Fruit fly (Drosophila melanogaster) S2 (cell line): ENCODE data around the gene Drak.

Experiments
- CG8478 ChIP-seq: fragments of >200 bp; optimal IDR thresholded peaks from 2 replicates; lab custom pipeline; 2018
- CTCF ChIP-seq, 2 experiments: fragments of >200 bp; optimal IDR thresholded peaks; 2 replicates each; lab custom pipeline; 2018

Drak gene

DNA sequence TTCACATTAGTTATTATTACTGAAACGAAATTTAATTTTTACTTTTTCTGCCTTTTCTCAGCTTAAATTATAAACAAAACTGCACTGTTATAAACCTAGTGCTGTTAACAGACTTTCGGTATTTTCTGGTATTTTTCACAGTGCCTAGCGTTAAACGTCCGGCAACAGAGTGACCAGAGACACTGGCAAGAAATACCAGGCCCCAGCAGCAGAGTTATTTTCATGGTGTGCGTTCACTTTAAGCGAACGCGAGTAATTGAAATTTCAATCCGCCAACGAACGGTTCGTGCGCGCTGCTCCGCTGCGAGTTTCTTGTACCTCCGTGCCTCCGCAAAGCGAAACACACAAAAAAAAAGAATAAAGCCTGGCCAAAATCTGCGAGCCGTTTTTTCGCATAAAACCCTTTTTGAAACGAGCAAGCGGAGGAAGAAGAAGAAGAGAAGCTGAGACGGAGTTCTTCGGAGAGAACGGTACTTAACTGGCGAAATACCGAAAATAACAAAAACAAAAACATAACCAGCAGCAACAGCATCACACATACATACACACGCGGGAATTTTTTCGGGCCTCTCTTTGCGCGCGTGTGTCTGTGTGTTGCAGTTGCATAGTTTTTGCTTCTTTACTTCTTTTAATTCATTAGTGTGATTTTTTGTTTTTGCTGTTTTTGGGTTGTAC lies at the start of gene Drak:
Gene Drak (plus strand): TSS at position 220 of the 675 bp plus-strand sequence.
- TF ChIP-seq CTCF (optimal IDR thresholded peaks at IDR 0.05; lab: Kevin White, UChicago) (no peak), CG8478 (no peak)

DNA sequence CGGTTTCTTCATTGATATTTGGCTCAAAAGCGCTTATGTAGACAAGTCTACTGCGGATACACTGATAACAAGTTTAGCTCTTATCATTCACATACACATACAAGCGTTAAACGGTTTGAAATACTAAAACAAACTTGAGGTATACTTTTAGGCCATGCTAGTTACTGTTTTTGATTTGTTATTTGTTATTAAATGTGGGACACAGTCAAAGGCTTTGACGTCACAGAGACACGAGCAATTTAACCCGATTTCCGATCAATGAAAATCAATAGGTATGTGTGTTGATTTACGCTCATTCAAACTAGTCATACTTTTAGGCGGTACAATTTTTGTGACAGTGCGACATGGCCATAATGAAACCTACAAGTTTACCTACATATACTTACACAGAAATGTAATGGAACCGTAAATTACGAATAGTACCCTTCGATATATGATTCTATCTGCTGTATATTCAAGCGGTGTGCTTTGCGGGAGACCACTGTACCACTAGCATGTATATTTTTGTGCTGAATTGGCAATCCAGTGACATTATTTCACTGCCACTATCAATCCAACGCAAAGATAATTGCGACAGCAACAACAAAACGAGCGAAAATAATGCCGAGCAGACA lies 46.0 kb upstream of the Drak start:
- TF ChIP-seq CG8478, result no peak
- TF ChIP-seq CTCF (optimal IDR thresholded peaks at IDR 0.05; lab: Kevin White, UChicago), result no peak

DNA sequence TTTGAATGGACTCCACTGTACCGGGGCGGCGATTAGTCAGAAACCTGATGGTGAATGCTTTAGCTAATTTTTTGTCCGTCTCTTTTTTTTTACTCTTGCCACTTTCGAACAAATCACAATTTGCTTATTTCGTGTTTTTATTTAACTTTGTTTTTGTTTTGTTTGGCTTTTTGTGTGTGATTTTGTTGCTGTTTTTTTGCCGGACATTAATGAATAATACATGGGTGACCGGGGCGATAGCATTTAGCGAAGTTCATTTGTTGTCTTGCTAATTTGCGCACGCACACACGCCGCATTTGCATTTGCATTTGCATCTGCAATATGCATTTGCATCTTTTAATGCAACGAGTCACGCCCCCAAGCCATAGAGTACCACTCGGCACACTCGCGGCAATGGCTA lies 44.3 kb upstream of the Drak start:
- TF ChIP-seq CTCF (optimal IDR thresholded peaks at IDR 0.05; lab: Kevin White, UChicago), result no peak
- no peak for TF ChIP-seq CG8478

DNA sequence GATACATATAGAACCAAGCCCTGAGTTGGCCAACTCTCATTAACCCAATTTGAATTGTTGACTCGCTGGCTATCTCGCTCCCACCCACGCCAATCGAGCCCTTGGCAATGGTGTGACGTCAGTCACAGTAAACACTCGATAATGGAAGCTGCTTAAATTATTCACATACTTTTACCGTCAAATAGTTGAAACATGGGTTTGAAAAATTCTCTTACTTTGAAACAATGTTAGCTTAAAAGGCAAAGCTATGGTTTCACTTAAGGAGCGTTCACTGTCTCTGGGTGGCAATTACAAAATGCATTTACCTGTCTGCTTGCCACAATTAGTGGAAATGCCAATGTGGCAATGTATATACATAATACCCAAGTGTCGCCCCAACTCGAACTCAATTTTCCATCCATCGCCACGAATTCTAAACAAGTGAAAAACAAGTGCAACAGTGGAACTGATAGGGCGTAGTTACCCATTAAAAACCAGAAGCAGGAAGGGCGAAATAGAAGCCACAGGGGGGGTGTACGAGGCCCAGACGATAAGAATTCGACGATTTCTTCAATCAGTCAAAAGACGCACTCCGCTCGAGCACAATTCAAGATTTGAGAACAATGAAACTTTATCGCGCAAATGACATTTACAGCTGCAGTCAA lies 43.3 kb upstream of the Drak start:
- TF ChIP-seq CG8478 (no peak), CTCF (optimal IDR thresholded peaks at IDR 0.05; lab: Kevin White, UChicago) (no peak)

DNA sequence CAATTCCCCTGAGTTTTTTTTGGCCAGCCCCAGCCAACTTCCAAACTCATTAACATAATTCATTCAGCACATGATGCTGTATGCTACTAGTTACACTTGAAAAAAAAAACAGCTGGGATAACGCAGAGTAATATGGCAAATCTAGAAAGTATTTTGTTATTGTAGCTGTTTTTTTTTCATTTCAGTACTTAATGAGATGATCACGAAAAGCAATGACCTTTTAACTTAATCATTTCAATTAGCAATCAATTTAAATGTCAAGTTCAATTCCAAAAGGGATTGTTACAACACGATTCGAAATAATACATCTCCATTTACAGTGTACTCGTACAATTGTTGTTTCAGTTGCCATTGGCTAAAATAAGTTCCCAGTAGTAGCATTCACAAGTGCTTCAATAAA lies 42.5 kb upstream of the Drak start:
- TF ChIP-seq CTCF (optimal IDR thresholded peaks at IDR 0.05; lab: Kevin White, UChicago), result no peak
- TF ChIP-seq CG8478, result no peak

DNA sequence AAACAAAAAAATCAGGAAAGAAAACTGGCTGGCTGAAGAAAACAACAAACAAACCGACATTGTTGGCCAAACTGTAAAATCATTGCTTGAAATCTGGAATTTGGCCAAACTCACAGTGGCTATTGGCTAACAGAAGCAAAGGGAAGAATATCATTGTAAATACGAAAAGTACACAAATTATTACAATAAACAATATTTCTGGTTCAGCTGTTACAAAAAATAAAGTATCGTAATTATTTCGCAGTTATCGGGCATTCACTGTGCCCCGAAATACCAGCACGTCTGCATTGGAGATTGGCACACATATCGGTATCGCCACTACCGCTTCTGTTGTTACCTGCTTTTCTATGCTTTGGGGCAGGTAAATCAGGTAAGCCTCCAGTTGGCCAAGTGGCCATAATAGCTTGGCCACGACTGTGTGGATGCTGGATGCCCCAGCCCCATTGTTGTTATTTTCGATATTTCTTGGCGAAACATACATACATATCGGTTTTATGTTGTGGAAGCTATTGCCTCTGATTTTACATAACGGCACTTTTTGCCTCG lies 41.8 kb upstream of the Drak start:
- TF ChIP-seq CG8478 (no peak), CTCF (optimal IDR thresholded peaks at IDR 0.05; lab: Kevin White, UChicago) (no peak)

DNA sequence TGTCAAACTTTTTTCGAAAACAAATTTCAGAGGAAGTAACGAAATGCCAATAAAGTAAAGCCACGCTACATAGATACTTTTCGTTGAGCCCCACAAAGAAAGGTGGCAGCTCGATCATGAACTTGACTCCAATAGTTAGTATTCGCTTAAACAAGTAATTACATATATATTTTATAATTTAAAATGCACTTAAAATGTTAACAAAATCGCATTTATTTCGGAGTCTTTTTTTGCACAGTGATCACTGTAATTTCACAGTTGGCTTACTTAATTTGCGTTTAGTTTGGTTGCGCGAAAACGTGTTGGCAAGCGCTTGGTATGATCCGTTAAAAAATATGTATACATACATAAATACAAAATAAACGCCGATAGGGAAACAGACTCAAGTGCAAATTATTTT lies 41.3 kb upstream of the Drak start:
- TF ChIP-seq CG8478, result no peak
- no peak for TF ChIP-seq CTCF (optimal IDR thresholded peaks at IDR 0.05; lab: Kevin White, UChicago)

DNA sequence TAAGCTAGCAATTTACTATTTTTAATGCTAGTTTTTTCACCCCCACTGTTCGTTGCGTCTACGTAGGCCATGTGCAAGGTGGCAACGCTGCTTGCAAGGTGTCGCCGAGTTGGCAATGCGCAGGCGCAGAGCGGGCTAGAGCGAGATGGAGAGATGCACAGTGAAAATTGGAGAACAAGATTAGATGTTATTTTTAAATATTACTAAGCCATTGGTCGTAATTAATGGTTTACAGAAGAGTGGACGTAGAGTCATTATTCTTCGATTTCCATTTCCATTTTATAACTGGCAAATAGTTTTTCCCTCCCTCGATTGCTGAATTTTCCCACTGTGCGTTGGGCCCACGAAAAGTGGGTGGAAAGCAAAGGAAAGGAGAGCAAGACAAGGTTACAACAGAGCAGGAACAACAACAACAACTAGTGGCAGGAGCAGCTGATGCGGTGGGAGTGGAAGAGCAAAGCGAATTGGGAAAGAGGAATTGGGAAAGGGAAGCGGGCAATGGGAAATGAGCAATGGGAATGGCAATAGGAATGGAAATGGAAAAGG lies 40.0 kb upstream of the Drak start:
- no peak for TF ChIP-seq CG8478
- no peak for TF ChIP-seq CTCF (optimal IDR thresholded peaks at IDR 0.05; lab: Kevin White, UChicago)

DNA sequence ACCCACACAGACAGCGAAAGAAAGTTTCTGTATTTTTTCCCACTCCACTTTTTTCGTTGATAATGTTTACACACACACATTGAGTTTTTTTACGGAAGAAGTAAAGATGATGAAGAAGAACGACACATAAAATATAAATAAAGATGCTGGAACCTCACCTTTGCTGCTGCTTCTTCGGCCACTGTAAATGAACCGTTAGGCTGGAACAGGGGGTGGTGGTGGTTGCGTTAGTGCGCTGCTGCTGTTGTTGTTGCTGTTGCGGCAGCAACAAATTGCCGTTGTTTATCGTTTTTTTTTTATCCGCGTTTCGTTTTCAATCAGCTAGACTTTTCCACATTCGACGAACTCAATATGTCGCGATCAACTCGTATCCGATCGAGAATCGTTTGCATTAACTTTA lies 39.3 kb upstream of the Drak start:
- no peak for TF ChIP-seq CG8478
- no peak for TF ChIP-seq CTCF (optimal IDR thresholded peaks at IDR 0.05; lab: Kevin White, UChicago)

DNA sequence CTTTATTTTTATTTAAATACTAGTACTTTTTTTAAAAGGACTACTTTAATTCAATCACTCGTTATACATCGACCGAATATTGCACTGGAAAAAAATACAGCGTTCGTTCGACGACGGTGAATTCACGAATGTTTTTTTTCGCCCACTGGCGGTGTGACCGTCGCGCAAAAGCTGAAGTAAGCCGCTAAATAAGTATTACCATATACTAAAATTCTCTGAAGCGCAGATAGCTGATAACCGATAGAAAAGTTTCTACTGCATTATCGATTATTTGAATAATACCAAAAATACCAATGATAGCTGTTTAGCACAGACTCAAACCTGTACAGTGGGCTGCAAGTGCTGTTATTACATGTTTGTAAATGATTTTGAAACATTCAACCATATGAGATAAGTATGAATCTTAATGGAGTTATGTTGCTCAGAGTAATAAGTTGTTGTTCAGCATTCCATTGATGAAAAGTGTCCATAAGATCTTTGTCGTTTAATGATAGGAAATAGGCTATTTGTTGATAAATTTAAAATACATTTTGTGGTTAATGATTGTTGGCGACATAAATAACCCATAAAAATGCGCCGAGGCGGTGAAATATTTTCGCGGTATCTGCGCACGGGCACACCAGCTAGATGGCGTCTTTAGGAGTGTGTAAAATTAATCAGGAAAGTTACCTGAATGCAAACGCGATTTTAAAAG lies 38.6 kb upstream of the Drak start, which contains the start of the genes Evi5 and HP5:
Gene Evi5 (minus strand): TSS at position 198 of the 694 bp plus-strand sequence.
Gene HP5 (plus strand): TSS at position 598 of the 694 bp plus-strand sequence.
- peak in 1 of 2 experiments; percentile 52 for TF ChIP-seq CTCF (optimal IDR thresholded peaks at IDR 0.05; lab: Kevin White, UChicago)
- TF ChIP-seq CG8478, result no peak

DNA sequence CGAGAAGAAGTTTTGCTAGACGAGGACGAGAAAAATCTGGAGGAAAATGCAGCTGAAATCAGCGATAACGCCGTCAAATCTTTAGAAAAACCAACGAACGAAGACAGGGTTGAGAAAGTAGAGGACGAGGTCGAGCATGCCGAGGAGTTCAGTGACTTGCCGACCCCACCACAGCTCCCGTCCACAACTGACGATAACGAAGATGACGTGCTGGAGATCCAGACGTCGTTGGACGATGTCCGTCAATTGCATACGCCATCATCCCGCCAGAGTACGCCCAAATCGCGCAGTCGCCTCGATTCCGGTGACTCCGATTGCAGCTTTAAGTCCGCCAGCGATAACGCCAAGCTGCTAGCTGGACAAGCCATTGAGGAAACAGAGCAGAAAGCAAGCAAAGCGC lies 35.8 kb upstream of the Drak start:
- TF ChIP-seq CG8478 (no peak), CTCF (optimal IDR thresholded peaks at IDR 0.05; lab: Kevin White, UChicago) (no peak)

DNA sequence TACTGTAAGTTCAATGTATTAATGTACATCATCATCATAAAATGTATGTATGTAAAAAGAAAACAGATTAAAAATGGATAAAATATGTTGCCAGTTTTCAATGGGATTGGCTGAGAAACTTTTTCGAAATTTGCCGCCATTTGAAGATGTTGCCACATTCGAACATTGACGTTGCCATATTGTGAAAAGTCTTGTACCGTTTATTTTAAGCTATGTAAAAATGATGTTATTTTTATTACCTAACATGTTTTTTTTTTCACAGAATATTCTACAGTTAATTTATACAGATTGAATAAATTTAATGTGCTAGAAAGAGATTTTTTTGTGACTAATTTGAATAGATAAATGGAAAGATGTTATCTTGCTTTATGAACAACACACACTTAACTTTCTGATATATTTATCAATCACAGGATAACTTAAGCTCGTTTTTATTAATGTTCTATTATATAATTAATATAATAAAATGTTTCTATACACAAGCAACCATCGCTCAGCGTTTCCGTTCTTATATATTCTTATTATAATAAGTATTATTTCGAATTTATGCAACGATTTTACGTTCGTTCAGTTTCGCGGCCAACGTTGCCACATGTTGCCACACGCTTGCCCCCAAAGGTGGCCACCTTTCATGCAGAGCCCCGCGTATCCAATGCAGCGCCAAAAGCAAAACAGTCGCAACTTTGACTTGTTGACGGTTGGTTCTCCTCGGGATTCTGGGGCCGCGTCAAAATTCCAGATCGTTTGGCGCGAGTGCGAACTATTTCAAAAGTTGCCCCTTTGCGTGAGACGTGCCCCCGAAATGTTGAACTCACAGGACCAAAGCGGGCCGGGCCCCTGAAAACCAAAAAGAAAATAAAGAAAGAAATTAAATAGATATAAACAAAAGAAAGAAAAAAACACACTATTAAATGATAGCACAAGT lies 33.8 kb upstream of the Drak start, which contains the start of gene CG43155:
Gene CG43155 (plus strand): TSS at position 875 of the 925 bp plus-strand sequence.
- no peak for TF ChIP-seq CG8478
- TF ChIP-seq CTCF (optimal IDR thresholded peaks at IDR 0.05; lab: Kevin White, UChicago), result peak in 1 of 2 experiments; percentile 4

DNA sequence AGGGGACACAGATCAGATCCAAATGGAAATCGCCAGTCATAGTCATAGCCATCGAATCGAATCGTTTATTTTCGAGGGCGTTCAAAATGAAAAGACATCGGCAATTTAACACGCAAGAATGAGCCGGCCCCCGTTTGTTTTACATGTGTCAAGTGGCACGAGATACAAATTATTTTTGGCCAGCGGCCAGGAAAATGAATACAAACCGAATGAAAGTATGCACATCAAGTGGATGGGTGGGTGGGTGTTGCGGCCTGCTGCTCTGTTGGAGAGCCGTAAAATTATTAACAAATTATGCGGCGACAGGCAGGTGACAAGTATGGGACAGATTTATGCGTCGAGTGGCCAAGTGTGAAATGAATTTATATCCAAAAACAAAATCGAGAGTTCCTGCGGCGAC lies 28.9 kb upstream of the Drak start:
- TF ChIP-seq CTCF (optimal IDR thresholded peaks at IDR 0.05; lab: Kevin White, UChicago) (no peak), CG8478 (no peak)

DNA sequence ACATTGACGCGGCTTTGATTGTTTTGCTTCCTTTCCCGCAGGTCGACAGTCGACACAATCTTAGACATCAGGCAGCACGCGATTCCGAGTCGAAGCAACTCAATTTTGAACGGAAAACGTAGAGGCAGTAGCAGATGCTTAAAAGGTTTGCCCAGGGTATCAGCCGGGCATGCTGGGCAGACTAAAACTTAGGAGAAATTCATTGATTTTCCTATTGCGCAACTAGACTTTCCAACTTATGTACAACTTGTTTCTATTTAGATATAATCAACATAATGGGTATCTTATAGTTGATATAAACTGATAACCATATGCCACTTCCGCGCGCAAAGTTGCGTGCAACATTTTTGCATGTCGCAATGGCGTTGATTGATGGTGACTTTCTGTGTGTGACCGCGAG lies 26.2 kb upstream of the Drak start:
- no peak for TF ChIP-seq CG8478
- no peak for TF ChIP-seq CTCF (optimal IDR thresholded peaks at IDR 0.05; lab: Kevin White, UChicago)
